Fruit fly (Drosophila melanogaster) whole organism: ENCODE results near the gene CG31955.

ENCODE experiments used
- CG8478 ChIP-seq: fragments of >200 bp; optimal IDR thresholded peaks from 2 replicates; lab custom pipeline; 2018; ENCODE audit warnings: inconsistent platforms
- Dll ChIP-seq: fragments of >200 bp; optimal IDR thresholded peaks from 2 replicates; lab custom pipeline; 2017
- EcR ChIP-seq, 2 experiments: fragments of >200 bp; optimal IDR thresholded peaks; 2 replicates each; lab custom pipeline; 2017; ENCODE audit warnings: missing biosample characterization in 2 of 2, missing genetic modification characterization in 2 of 2, missing genetic modification reagents in 2 of 2
- pan ChIP-seq: fragments of >200 bp; optimal IDR thresholded peaks from 2 replicates; lab custom pipeline; 2017
- psq ChIP-seq: fragments of >200 bp; optimal IDR thresholded peaks from 2 replicates; lab custom pipeline; 2017
- usp ChIP-seq: fragments of >200 bp; optimal IDR thresholded peaks from 2 replicates; lab custom pipeline; 2017; ENCODE audit warnings: missing biosample characterization, missing genetic modification characterization, mixed read lengths

Gene CG31955

dm6 chr2L:3698992-3699514, 13.9 kb downstream of the CG31955 start, which contains the start of the genes CG10031 and CG42464:
CG10031 (minus strand) TSS chr2L:3699092.
CG42464 (plus strand) TSS chr2L:3699464.
- TF ChIP-seq pan (no peak), usp (GFP tag; lab: Kevin White, UChicago) (no peak), CG8478 (lab: Kevin White, UChicago) (no peak), EcR (GFP tag; optimal IDR thresholded peaks at IDR 0.05; lab: Kevin White, UChicago) (no peak), Dll (no peak), psq (lab: Kevin White, UChicago) (no peak)

dm6 chr2L:3697772-3698171, 15.1 kb downstream of the CG31955 start, which contains the start of gene CG3604:
CG3604 (minus strand) TSS chr2L:3697872.
- TF ChIP-seq pan (no peak), EcR (GFP tag; optimal IDR thresholded peaks at IDR 0.05; lab: Kevin White, UChicago) (no peak), psq (lab: Kevin White, UChicago) (no peak), usp (GFP tag; lab: Kevin White, UChicago) (no peak), CG8478 (lab: Kevin White, UChicago) (no peak), Dll (no peak)

dm6 chr2L:3696438-3696837, 16.5 kb downstream of the CG31955 start, which contains the start of gene IM33:
IM33 (minus strand) TSS chr2L:3696658.
- TF ChIP-seq psq (lab: Kevin White, UChicago) (no peak), Dll (no peak), usp (GFP tag; lab: Kevin White, UChicago) (no peak), pan (no peak), EcR (GFP tag; optimal IDR thresholded peaks at IDR 0.05; lab: Kevin White, UChicago) (no peak), CG8478 (lab: Kevin White, UChicago) (no peak)

dm6 chr2L:3695361-3695818, 17.5 kb downstream of the CG31955 start, which contains the start of gene CG16713:
CG16713 (minus strand) TSS chr2L:3695411.
- TF ChIP-seq EcR (GFP tag; optimal IDR thresholded peaks at IDR 0.05; lab: Kevin White, UChicago): no peak
- TF ChIP-seq Dll: no peak
- no peak for TF ChIP-seq pan
- TF ChIP-seq psq (lab: Kevin White, UChicago): no peak
- TF ChIP-seq usp (GFP tag; lab: Kevin White, UChicago): no peak
- TF ChIP-seq CG8478 (lab: Kevin White, UChicago): no peak

- no peak for TF ChIP-seq psq (lab: Kevin White, UChicago)
- TF ChIP-seq CG8478 (lab: Kevin White, UChicago): no peak
- no peak for TF ChIP-seq Dll
- TF ChIP-seq usp (GFP tag; lab: Kevin White, UChicago): no peak
- TF ChIP-seq pan: no peak
- TF ChIP-seq EcR (GFP tag; optimal IDR thresholded peaks at IDR 0.05; lab: Kevin White, UChicago): no peak
Measured at dm6 chr2L:3694920-3695319, 18.0 kb downstream of the CG31955 start, which contains the start of gene CG43165. CG43165 (minus strand) TSS chr2L:3695020.

- TF ChIP-seq pan (no peak), Dll (no peak), EcR (GFP tag; optimal IDR thresholded peaks at IDR 0.05; lab: Kevin White, UChicago) (no peak), CG8478 (lab: Kevin White, UChicago) (no peak), psq (lab: Kevin White, UChicago) (no peak), usp (GFP tag; lab: Kevin White, UChicago) (no peak)
Measured at dm6 chr2L:3693805-3694204, 19.1 kb downstream of the CG31955 start, which contains the start of gene Acp24A4. Acp24A4 (minus strand) TSS chr2L:3693905.

- TF ChIP-seq Dll (no peak), CG8478 (lab: Kevin White, UChicago) (no peak), EcR (GFP tag; optimal IDR thresholded peaks at IDR 0.05; lab: Kevin White, UChicago) (no peak), psq (lab: Kevin White, UChicago) (no peak), usp (GFP tag; lab: Kevin White, UChicago) (no peak), pan (no peak)
Measured at dm6 chr2L:3693082-3693481, 19.8 kb downstream of the CG31955 start, which contains the start of gene CG3513. CG3513 (minus strand) TSS chr2L:3693182.

- TF ChIP-seq pan (no peak), Dll (no peak), EcR (GFP tag; optimal IDR thresholded peaks at IDR 0.05; lab: Kevin White, UChicago) (no peak), usp (GFP tag; lab: Kevin White, UChicago) (no peak), CG8478 (lab: Kevin White, UChicago) (no peak), psq (lab: Kevin White, UChicago) (no peak)
Measured at dm6 chr2L:3692466-3692865, 20.4 kb downstream of the CG31955 start, which contains the start of gene CG16704. CG16704 (minus strand) TSS chr2L:3692587.

dm6 chr2L:3685139-3685851, 27.6 kb downstream of the CG31955 start:
- TF ChIP-seq Dll (no peak), psq (lab: Kevin White, UChicago) (no peak), pan (no peak), CG8478 (lab: Kevin White, UChicago) (no peak), EcR (GFP tag; optimal IDR thresholded peaks at IDR 0.05; lab: Kevin White, UChicago) (no peak)

dm6 chr2L:3682489-3682888, 30.4 kb downstream of the CG31955 start:
- no peak for TF ChIP-seq EcR (GFP tag; optimal IDR thresholded peaks at IDR 0.05; lab: Kevin White, UChicago)
- TF ChIP-seq usp (GFP tag; lab: Kevin White, UChicago): no peak
- TF ChIP-seq psq (lab: Kevin White, UChicago): no peak
- TF ChIP-seq pan: no peak
- no peak for TF ChIP-seq Dll
- no peak for TF ChIP-seq CG8478 (lab: Kevin White, UChicago)

- no peak for TF ChIP-seq usp (GFP tag; lab: Kevin White, UChicago)
- TF ChIP-seq pan: no peak
- no peak for TF ChIP-seq CG8478 (lab: Kevin White, UChicago)
- no peak for TF ChIP-seq psq (lab: Kevin White, UChicago)
- TF ChIP-seq EcR (GFP tag; optimal IDR thresholded peaks at IDR 0.05; lab: Kevin White, UChicago): no peak
- TF ChIP-seq Dll: no peak
Measured at dm6 chr2L:3681338-3681737, 31.6 kb downstream of the CG31955 start.
